Fruit fly (Drosophila melanogaster): ENCODE results near the gene SNCF.

The SNCF gene

dm6 chr3L:13400872-13401418, 22.6 kb downstream of the SNCF start, which contains the start of gene sens:
Gene sens (minus strand): TSS chr3L:13401125.
- TF ChIP-seq Dll (optimal IDR thresholded peaks at IDR 0.05) (no peak), psq (optimal IDR thresholded peaks at IDR 0.05) (no peak), EcR (GFP tag; optimal IDR thresholded peaks at IDR 0.05) (no peak)

DNA sequence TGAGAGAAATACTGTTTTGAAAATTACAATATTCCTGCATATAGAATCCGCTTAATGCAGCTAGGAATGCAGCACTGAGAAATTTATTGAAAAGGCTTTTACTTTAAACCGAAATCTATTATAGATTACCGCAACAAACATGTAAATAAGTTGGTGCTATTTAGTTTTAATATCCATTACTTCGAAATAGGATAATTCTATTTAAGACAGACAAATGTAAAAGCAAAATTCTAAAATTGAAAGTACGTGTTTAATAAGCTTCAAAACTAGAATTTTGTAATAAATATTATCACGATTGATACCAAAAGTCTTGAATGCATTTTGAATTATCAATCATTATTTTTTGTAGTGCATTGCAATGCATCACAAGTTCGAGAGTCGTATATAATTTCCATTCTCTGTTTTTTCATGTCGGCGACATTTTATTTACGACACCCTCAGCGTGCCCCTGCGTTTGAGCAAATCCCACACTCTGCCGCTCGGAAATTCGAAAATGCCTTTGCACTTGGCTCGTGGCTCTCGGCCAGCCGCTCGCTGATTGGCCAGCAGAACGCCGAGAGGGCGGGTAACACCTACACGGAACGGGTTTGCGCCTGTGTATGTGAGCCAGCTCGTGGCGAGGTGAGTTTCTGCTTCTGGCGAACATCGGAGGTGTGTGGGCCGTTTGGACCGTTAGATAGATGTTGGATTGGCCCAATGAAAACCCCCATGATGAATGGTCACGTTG, 24.9 kb downstream of the SNCF start:
- no peak for TF ChIP-seq pan (optimal IDR thresholded peaks at IDR 0.05)
- no peak for TF ChIP-seq EcR (GFP tag; optimal IDR thresholded peaks at IDR 0.05)
- TF ChIP-seq psq (optimal IDR thresholded peaks at IDR 0.05): no peak
- no peak for TF ChIP-seq Dll (optimal IDR thresholded peaks at IDR 0.05)

DNA sequence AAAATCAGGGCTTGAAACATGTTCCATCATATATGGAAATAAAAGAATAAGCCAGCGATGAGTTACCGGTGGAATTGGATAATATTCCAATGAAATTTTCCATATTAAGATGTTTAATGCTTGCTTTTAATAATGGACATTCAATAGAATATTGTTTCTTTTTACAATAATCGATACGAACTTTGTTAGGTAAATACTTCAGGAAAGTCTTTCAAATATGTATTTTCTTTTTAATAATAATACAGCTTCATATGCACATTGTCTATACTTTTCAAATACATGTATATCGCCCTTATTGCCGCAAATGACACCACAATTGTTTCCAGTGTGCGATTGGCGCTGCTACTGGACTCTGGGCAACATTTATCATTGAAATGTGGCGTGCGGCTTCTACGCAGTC, 28.5 kb downstream of the SNCF start:
- no peak for TF ChIP-seq pan (optimal IDR thresholded peaks at IDR 0.05)
- TF ChIP-seq Dll (optimal IDR thresholded peaks at IDR 0.05): no peak
- TF ChIP-seq CG8478 (optimal IDR thresholded peaks at IDR 0.05): no peak
- no peak for TF ChIP-seq EcR (GFP tag; optimal IDR thresholded peaks at IDR 0.05)
- no peak for TF ChIP-seq psq (optimal IDR thresholded peaks at IDR 0.05)
- no peak for TF ChIP-seq usp (GFP tag; optimal IDR thresholded peaks at IDR 0.05)

- TF ChIP-seq usp (GFP tag; optimal IDR thresholded peaks at IDR 0.05) (no peak), Dll (optimal IDR thresholded peaks at IDR 0.05) (no peak), CG8478 (optimal IDR thresholded peaks at IDR 0.05) (no peak), EcR (GFP tag; optimal IDR thresholded peaks at IDR 0.05) (no peak), psq (optimal IDR thresholded peaks at IDR 0.05) (no peak), pan (optimal IDR thresholded peaks at IDR 0.05) (no peak)
Observed at dm6 chr3L:13409809-13410521, 31.6 kb downstream of the SNCF start.

dm6 chr3L:13410999-13411398, 32.6 kb downstream of the SNCF start:
- TF ChIP-seq pan (optimal IDR thresholded peaks at IDR 0.05) (no peak), Dll (optimal IDR thresholded peaks at IDR 0.05) (no peak), CG8478 (optimal IDR thresholded peaks at IDR 0.05) (no peak)

DNA sequence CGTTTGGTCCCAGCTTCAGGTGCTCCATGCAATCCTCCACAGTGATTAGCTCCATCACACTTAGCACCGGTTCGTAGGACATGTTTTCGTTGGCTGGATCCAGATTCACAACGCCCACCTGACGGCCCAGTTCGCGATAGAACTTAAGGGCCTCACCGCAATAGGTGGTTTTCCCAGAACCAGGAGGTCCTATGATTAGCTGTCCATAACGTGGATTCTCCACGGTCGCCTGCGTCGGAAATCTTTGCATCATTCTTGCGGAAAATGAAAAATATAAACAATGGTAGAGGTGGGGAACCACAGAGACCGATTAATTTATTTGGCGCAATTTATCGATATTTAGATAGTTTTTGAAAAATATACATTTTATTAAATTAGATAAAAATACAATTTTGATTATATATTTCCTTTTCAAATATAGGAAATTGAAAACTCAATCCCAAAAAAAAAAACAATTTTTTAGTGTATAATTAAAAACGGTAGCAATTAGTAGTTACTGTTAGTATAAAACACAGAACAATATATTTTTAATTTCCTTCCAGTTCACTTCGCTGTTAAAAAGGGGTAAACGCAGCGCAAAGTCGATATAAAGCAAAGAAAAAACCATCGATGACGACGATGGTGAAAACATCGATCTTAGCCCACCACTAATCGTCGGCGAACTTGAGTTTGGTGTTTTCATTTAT, 34.0 kb downstream of the SNCF start, which contains the start of the genes CG10222 and flr:
CG10222 (minus strand) TSS at position 254 of the 686 bp plus-strand sequence.
flr (plus strand) TSS at position 644 of the 686 bp plus-strand sequence.
- TF ChIP-seq pan (optimal IDR thresholded peaks at IDR 0.05): no peak
- TF ChIP-seq CG8478 (optimal IDR thresholded peaks at IDR 0.05): no peak
- no peak for TF ChIP-seq Dll (optimal IDR thresholded peaks at IDR 0.05)
- TF ChIP-seq usp (GFP tag; optimal IDR thresholded peaks at IDR 0.05): no peak
- TF ChIP-seq EcR (GFP tag; optimal IDR thresholded peaks at IDR 0.05): no peak
- no peak for TF ChIP-seq psq (optimal IDR thresholded peaks at IDR 0.05)

- TF ChIP-seq Dll (optimal IDR thresholded peaks at IDR 0.05) (no peak), usp (GFP tag; optimal IDR thresholded peaks at IDR 0.05) (no peak), CG8478 (optimal IDR thresholded peaks at IDR 0.05) (no peak), pan (optimal IDR thresholded peaks at IDR 0.05) (no peak), psq (optimal IDR thresholded peaks at IDR 0.05) (no peak), EcR (GFP tag; optimal IDR thresholded peaks at IDR 0.05) (no peak)
Observed at dm6 chr3L:13412886-13413224, 34.5 kb downstream of the SNCF start.

dm6 chr3L:13420212-13420611, 41.8 kb downstream of the SNCF start:
- TF ChIP-seq CG8478 (optimal IDR thresholded peaks at IDR 0.05) (no peak), Dll (optimal IDR thresholded peaks at IDR 0.05) (no peak), usp (GFP tag; optimal IDR thresholded peaks at IDR 0.05) (no peak), psq (optimal IDR thresholded peaks at IDR 0.05) (no peak), EcR (GFP tag; optimal IDR thresholded peaks at IDR 0.05) (no peak), pan (optimal IDR thresholded peaks at IDR 0.05) (no peak)

DNA sequence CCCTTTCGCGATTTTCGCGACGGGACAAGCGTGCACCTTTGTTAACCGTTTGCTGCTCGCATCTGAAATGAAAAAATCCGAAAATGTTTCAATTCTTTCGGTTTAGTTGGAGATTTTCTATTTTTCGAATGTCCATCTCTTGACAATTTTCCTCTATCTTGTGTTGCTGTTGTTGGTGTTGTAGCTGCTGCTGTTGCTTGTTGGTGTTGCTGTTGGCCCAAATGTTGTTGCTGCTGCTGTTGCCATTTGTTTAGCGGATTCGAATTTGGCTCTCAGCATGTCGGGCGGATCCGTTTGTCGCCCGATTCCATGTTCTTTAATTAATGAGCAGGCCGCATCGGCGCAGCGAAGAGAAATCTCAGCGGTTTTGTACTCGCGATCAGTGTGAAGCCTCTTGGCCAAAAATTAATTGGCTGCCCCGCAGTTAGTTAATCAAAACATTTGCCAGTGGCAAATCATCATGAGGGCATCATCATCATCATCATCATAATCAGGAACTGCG, 44.0 kb downstream of the SNCF start, which contains the start of gene CG32121:
CG32121 (minus strand) TSS at position 51 of the 502 bp plus-strand sequence.
- no peak for TF ChIP-seq Dll (optimal IDR thresholded peaks at IDR 0.05)
- no peak for TF ChIP-seq pan (optimal IDR thresholded peaks at IDR 0.05)
- TF ChIP-seq usp (GFP tag; optimal IDR thresholded peaks at IDR 0.05): no peak
- no peak for TF ChIP-seq EcR (GFP tag; optimal IDR thresholded peaks at IDR 0.05)
- TF ChIP-seq psq (optimal IDR thresholded peaks at IDR 0.05): no peak
- TF ChIP-seq CG8478 (optimal IDR thresholded peaks at IDR 0.05): no peak

DNA sequence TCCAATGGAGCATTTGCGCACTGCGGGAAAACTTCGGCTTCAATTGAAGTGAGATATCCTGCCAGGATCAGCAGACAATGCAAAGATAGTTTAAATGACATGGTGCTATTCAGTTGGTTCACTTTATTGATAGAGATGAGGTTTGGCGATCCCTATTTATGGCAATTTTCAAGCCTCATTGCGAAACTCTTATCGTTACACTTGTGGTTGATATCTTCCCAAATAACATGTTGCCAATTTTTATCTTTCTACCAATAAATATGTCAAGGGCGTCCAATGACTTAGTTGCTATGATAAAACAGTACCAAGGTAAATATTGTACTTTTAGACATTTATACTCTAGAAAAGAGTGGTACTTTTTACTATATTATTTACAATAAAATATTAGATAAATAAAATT, 45.7 kb downstream of the SNCF start, which contains the start of gene CG33263:
CG33263 (minus strand) TSS at position 101 of the 400 bp plus-strand sequence.
- TF ChIP-seq usp (GFP tag; optimal IDR thresholded peaks at IDR 0.05): no peak
- TF ChIP-seq EcR (GFP tag; optimal IDR thresholded peaks at IDR 0.05): no peak
- TF ChIP-seq CG8478 (optimal IDR thresholded peaks at IDR 0.05): no peak
- TF ChIP-seq psq (optimal IDR thresholded peaks at IDR 0.05): no peak
- no peak for TF ChIP-seq Dll (optimal IDR thresholded peaks at IDR 0.05)
- TF ChIP-seq pan (optimal IDR thresholded peaks at IDR 0.05): no peak

DNA sequence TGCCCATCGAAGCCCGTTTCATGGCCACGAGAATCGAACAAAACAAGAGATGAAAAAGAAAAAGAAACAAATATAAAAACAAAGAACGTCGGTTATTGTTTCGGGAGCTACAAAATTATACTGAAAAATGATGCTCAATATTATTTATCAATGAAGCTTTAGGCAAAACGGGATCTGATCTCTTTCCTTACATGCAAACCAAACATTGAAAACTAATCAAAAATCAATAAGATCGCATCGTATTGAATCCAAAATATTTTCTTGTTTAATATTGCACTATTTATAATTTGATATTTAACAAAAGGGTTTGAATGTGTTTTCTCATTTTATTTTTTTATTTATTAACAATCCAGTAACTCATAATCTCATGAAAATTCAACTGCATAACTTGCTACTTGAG, 47.2 kb downstream of the SNCF start, which contains the start of gene CG14106:
CG14106 (minus strand) TSS at position 101 of the 400 bp plus-strand sequence.
- no peak for TF ChIP-seq Dll (optimal IDR thresholded peaks at IDR 0.05)
- TF ChIP-seq usp (GFP tag; optimal IDR thresholded peaks at IDR 0.05): no peak
- TF ChIP-seq EcR (GFP tag; optimal IDR thresholded peaks at IDR 0.05): no peak
- no peak for TF ChIP-seq CG8478 (optimal IDR thresholded peaks at IDR 0.05)
- TF ChIP-seq pan (optimal IDR thresholded peaks at IDR 0.05): no peak
- no peak for TF ChIP-seq psq (optimal IDR thresholded peaks at IDR 0.05)

Measured in whole organism.